Worm (Caenorhabditis elegans): ENCODE measurements around the gene C54F6.15.

DNA sequence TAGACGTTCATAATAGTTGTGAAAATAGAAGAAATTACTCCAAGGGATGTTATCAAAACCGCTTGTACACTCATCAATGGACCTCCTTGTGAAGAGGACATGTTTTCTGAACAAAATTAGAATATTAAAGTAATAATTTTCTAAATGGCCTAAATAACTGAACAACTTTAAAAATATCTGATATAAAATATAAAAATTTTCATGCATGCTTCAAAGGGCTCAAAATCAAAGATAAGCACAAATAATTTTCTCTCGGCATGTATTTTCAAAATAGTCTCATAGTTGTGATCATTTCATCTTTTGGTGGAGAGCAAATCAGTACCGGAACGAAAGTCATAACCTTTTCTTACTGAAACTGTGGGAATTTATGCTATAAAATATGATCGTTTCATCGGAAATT is 37.2 kb downstream of the C54F6.15 start, which contains the start of gene srbc-8:
- no peak for TF ChIP-seq aly-2 (tag; optimal IDR thresholded peaks at IDR 0.05)
- no peak for TF ChIP-seq jun-1 (tag; optimal IDR thresholded peaks at IDR 0.05)
- no peak for TF ChIP-seq ceh-82 (tag; optimal IDR thresholded peaks at IDR 0.05)
- TF ChIP-seq lin-39 (tag; optimal IDR thresholded peaks at IDR 0.05), result no peak
- no peak for TF ChIP-seq fos-1 (tag; optimal IDR thresholded peaks at IDR 0.05)
- TF ChIP-seq tbx-2 (tag; optimal IDR thresholded peaks at IDR 0.05), result no peak
- no peak for TF ChIP-seq lin-15B (tag; optimal IDR thresholded peaks at IDR 0.05)
- no peak for TF ChIP-seq nfya-1 (tag; optimal IDR thresholded peaks at IDR 0.05; ENCODE audit: insufficient read depth)
- no peak for TF ChIP-seq ceh-16 (tag; optimal IDR thresholded peaks at IDR 0.05)
